Worm (Caenorhabditis elegans): ENCODE results near the gene ZC395.4.
A peak's percentile ranks its signal among the peaks of the same experiment; 100 is the strongest.

Gene ZC395.4

DNA sequence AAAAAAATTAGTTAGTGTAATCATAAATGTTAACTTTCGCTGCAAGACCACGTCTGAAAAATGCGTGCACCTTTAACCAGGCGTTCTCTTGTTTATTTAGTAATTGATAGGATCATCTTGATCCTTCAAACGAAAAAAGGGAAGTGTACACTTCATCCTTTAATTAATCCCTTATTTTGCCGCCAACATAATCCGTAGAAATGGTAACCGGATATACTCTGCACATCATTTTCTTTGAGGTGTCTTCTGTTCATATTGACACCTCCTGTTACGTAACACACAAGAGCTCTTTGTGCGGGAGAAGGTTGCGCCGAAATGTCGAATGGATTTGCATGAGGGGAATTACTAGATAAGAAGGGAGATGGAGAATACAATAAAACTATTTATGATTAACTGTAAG lies 21.2 kb upstream of the ZC395.4 start:
- TF ChIP-seq tlp-1 (tag; optimal IDR thresholded peaks at IDR 0.05) = no peak
- TF ChIP-seq snu-23 (GFP tag; optimal IDR thresholded peaks at IDR 0.05) = no peak
- TF ChIP-seq nhr-90 (tag; optimal IDR thresholded peaks at IDR 0.05; ENCODE audit: poor library complexity) = no peak
- TF ChIP-seq ceh-82 (tag; optimal IDR thresholded peaks at IDR 0.05) = no peak
- TF ChIP-seq efl-1 (optimal IDR thresholded peaks at IDR 0.05) = no peak
- TF ChIP-seq efl-1 (GFP tag; optimal IDR thresholded peaks at IDR 0.05 in 1 of 2) = peak in 1 of 2 experiments; percentile 29
- peak; percentile 48 for TF ChIP-seq dsc-1 (tag; optimal IDR thresholded peaks at IDR 0.05)
- TF ChIP-seq nhr-71 (tag; optimal IDR thresholded peaks at IDR 0.05) = no peak
- no peak for TF ChIP-seq nhr-85 (tag)
- no peak for TF ChIP-seq zip-4 (GFP tag; optimal IDR thresholded peaks at IDR 0.05)
- no peak for TF ChIP-seq lin-35 (GFP tag; optimal IDR thresholded peaks at IDR 0.05)
- TF ChIP-seq nhr-237 (tag; optimal IDR thresholded peaks at IDR 0.05) = no peak
- no peak for TF ChIP-seq ceh-8 (GFP tag; optimal IDR thresholded peaks at IDR 0.05)
- TF ChIP-seq alr-1 (tag; optimal IDR thresholded peaks at IDR 0.05; ENCODE audit: borderline replicate concordance) = no peak

DNA sequence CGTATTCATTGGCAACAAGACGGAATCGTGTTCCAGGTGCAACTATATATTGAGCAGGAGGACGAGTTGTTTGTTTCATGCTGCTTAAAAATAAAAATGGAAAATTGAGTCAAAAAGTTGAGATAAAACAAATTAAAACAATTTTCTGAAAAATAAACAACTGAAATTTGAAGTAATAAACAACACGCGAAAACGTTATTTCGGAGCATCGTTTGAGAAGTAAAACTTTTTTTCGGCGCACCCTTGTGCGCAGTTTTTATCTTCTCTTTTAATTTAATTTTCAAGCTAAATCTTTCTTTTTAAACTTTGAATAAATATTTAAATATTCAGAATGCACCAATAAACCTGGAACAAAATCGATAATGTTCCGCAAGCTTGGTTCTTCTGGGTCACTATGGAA lies 15.8 kb upstream of the ZC395.4 start, which contains the start of the genes sumv-1 and gop-1:
sumv-1 (minus strand) TSS at position 80 of the 400 bp plus-strand sequence.
gop-1 (plus strand) TSS at position 331 of the 400 bp plus-strand sequence.
- TF ChIP-seq efl-1 (optimal IDR thresholded peaks at IDR 0.05) = no peak
- peak; percentile 2 to 81 for TF ChIP-seq efl-1 (GFP tag; optimal IDR thresholded peaks at IDR 0.05 in 1 of 2)
- TF ChIP-seq snpc-4 (tag; optimal IDR thresholded peaks at IDR 0.05) = no peak
- TF ChIP-seq dpl-1 (GFP tag; optimal IDR thresholded peaks at IDR 0.05) = peak in 1 of 3 experiments; percentile 14
- TF ChIP-seq lin-35 (GFP tag; optimal IDR thresholded peaks at IDR 0.05) = peak; percentile 3 to 11

DNA sequence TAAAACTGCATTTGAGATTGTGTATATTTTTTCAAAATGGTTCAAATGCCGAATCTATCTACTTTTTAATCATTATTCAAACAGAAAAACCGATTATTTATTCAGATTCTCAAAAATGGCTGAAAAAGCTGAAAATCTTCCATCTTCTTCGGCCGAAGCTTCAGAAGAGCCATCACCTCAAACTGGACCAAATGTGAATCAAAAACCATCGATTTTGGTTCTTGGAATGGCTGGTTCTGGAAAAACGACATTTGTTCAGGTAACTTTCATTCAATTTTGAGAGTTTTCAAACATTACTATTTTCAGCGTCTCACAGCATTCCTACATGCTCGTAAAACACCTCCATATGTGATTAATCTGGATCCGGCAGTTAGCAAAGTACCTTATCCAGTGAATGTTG lies 11.0 kb upstream of the ZC395.4 start, which contains the start of gene gop-2:
gop-2 (plus strand) TSS at position 106 of the 400 bp plus-strand sequence.
- TF ChIP-seq sup-37 (GFP tag; optimal IDR thresholded peaks at IDR 0.05) (no peak), nhr-71 (tag; optimal IDR thresholded peaks at IDR 0.05) (no peak)

DNA sequence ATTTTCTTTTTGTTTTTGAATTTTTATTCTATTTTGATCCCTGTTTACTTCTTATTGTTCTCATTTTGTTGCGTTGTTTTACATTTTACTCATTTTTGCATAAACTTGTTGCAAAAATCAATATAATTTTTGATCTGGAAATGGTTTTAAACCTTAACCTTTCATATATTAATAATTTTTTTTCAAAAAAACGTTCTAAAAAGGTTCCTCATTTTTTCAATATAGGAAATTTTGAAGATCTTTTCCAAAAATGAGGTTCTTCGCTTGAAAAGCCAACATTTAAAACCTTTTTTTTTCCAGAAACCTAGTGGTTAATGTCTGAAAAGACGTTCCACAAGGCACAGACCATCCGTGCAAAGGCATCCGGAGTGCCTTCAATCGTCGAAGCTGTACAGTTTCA lies 9.5 kb upstream of the ZC395.4 start, which contains the start of gene gop-3:
gop-3 (plus strand) TSS at position 301 of the 400 bp plus-strand sequence.
- no peak for TF ChIP-seq sptf-1 (tag; optimal IDR thresholded peaks at IDR 0.05)
- no peak for TF ChIP-seq lin-35 (GFP tag; optimal IDR thresholded peaks at IDR 0.05)
- TF ChIP-seq nhr-47 (tag; optimal IDR thresholded peaks at IDR 0.05) = no peak
- TF ChIP-seq unc-62 (GFP tag; optimal IDR thresholded peaks at IDR 0.05) = no peak
- TF ChIP-seq jun-1 (tag; optimal IDR thresholded peaks at IDR 0.05) = no peak
- TF ChIP-seq elt-3 (tag; optimal IDR thresholded peaks at IDR 0.05) = no peak
- TF ChIP-seq lin-14 (GFP tag; optimal IDR thresholded peaks at IDR 0.05) = no peak
- no peak for TF ChIP-seq pax-3 (tag; optimal IDR thresholded peaks at IDR 0.05)
- TF ChIP-seq aly-2 (tag; optimal IDR thresholded peaks at IDR 0.05) = no peak
- no peak for TF ChIP-seq nhr-76 (tag; optimal IDR thresholded peaks at IDR 0.05)
- no peak for TF ChIP-seq hlh-4 (tag; optimal IDR thresholded peaks at IDR 0.05)
- no peak for TF ChIP-seq elt-2 (tag; optimal IDR thresholded peaks at IDR 0.05)
- no peak for TF ChIP-seq unc-98 (GFP tag; IDR thresholded peaks at IDR 0.05)
- TF ChIP-seq egl-27 (tag; optimal IDR thresholded peaks at IDR 0.05) = no peak
- no peak for TF ChIP-seq ets-5 (GFP tag; IDR thresholded peaks at IDR 0.05)
- TF ChIP-seq alr-1 (tag; optimal IDR thresholded peaks at IDR 0.05; ENCODE audit: borderline replicate concordance) = no peak
- TF ChIP-seq nhr-85 (tag) = no peak
- no peak for TF ChIP-seq egl-13 (tag; optimal IDR thresholded peaks at IDR 0.05)
- no peak for TF ChIP-seq unc-130 (tag; optimal IDR thresholded peaks at IDR 0.05)
- TF ChIP-seq lin-13 (GFP tag; optimal IDR thresholded peaks at IDR 0.05) = no peak
